Worm (Caenorhabditis elegans): ENCODE measurements around the gene rev-3.

The rev-3 gene

ce11 chrIII:5785273-5785929, 5.0 kb downstream of the rev-3 start, which contains the start of gene Y37B11A.3 (continued):
- peak; percentile 39 for TF ChIP-seq nhr-77 (tag; optimal IDR thresholded peaks at IDR 0.05)
- TF ChIP-seq ceh-44 (GFP tag; IDR thresholded peaks at IDR 0.05), result no peak
- no peak for TF ChIP-seq snpc-1.2 (GFP tag; IDR thresholded peaks at IDR 0.05)

DNA sequence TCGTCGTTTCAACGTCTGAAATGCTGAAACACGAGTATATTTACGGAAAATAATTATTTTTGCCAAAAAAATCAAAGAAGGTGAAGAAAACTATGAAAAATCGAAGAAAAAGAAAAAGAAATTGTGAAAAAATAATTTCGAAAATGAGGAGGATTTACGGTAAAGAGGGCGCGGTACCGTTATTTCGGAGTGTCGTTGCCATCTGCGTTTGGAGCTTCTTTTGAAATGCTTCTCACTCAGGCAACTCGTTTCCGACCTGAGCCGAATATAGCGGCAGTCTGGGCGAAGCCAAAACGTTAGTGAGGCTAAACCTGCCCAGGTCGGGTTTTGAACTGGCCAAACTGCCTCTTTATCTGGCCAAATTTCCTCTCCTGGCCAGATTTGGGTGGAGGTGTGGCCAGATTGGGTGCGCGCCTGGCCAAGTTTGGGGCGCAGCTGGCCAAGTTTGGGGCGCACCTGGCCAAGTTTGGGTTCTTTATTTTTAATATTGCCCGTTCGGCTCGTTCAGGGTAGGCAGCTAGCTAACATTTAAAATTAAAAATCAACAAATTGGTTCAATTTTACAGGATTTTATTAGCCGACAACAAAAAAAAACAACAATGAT, 6.5 kb downstream of the rev-3 start:
- 0 out of 2 replicates have a peak, but pooled peaks have one; percentile 36 for TF ChIP-seq ceh-44 (GFP tag; IDR thresholded peaks at IDR 0.05)
- peak; percentile 56 for TF ChIP-seq vab-7 (GFP tag; IDR thresholded peaks at IDR 0.05)
- peak; percentile 97 for TF ChIP-seq Y48G9A.11 (GFP tag; IDR thresholded peaks at IDR 0.05)
- peak; percentile 46; the same call in 1 of the 2 replicates for TF ChIP-seq egl-43 (GFP tag; IDR thresholded peaks at IDR 0.05)
- TF ChIP-seq set-16 (GFP tag; IDR thresholded peaks at IDR 0.05), result peak; percentile 65

- TF ChIP-seq ztf-11 (tag; optimal IDR thresholded peaks at IDR 0.05) (no peak), hif-1 (tag; optimal IDR thresholded peaks at IDR 0.05) (no peak), daf-8 (GFP tag; IDR thresholded peaks at IDR 0.05) (no peak), egl-43 (GFP tag; IDR thresholded peaks at IDR 0.05) (peak; percentile 72; the same call in 1 of the 2 replicates), mdt-29 (GFP tag; IDR thresholded peaks at IDR 0.05) (peak; percentile 26; the same call in 1 of the 2 replicates), tag-97 (GFP tag; IDR thresholded peaks at IDR 0.05) (no peak), D1046.2 (GFP tag; IDR thresholded peaks at IDR 0.05) (0 out of 2 replicates have a peak, but pooled peaks have one; percentile 15), nhr-48 (tag; optimal IDR thresholded peaks at IDR 0.05) (no peak), Y75B8A.6 (GFP tag; IDR thresholded peaks at IDR 0.05) (no peak), F26F4.8 (GFP tag; conservative IDR thresholded peaks at IDR 0.05) (0 out of 2 replicates have a peak, but pooled peaks have one; percentile 69), nhr-6 (tag; optimal IDR thresholded peaks at IDR 0.05) (no peak), madf-5 (GFP tag; IDR thresholded peaks at IDR 0.05) (peak in 1 of 2 experiments; percentile 76; a peak in 1 of 4 replicates), skn-1 (tag; optimal IDR thresholded peaks at IDR 0.05) (no peak), pha-4 (GFP tag; IDR thresholded peaks at IDR 0.05) (no peak), pha-4 (tag; optimal IDR thresholded peaks at IDR 0.05) (no peak), daf-12 (tag; optimal IDR thresholded peaks at IDR 0.05) (no peak), nhr-102 (tag; optimal IDR thresholded peaks at IDR 0.05) (no peak), daf-19 (GFP tag; conservative IDR thresholded peaks at IDR 0.05) (no peak), vab-7 (GFP tag; IDR thresholded peaks at IDR 0.05) (peak; percentile 65; the same call in 1 of the 2 replicates), mxl-3 (GFP tag; optimal IDR thresholded peaks at IDR 0.05) (no peak), madf-9 (GFP tag; conservative IDR thresholded peaks at IDR 0.05) (no peak), F49E8.2 (tag; optimal IDR thresholded peaks at IDR 0.05; ENCODE audit: borderline replicate concordance) (no peak), ZK337.2 (GFP tag; IDR thresholded peaks at IDR 0.05) (no peak), lin-15B (tag; optimal IDR thresholded peaks at IDR 0.05) (no peak), lim-7 (GFP tag; IDR thresholded peaks at IDR 0.05) (peak; percentile 74), nhr-25 (tag; optimal IDR thresholded peaks at IDR 0.05; ENCODE audit: borderline replicate concordance, insufficient read depth) (no peak), set-16 (GFP tag; IDR thresholded peaks at IDR 0.05) (no peak), saeg-2 (GFP tag; IDR thresholded peaks at IDR 0.05) (no peak), arid-1 (GFP tag; conservative IDR thresholded peaks at IDR 0.05) (peak; percentile 78), mdl-1 (tag; optimal IDR thresholded peaks at IDR 0.05) (no peak), cey-2 (tag; optimal IDR thresholded peaks at IDR 0.05; ENCODE audit: borderline replicate concordance, insufficient read depth) (no peak), Y48G9A.11 (GFP tag; IDR thresholded peaks at IDR 0.05) (peak; percentile 88), dve-1 (tag; optimal IDR thresholded peaks at IDR 0.05; ENCODE audit: insufficient read depth) (no peak)
Observed at ce11 chrIII:5782080-5782479, 8.4 kb downstream of the rev-3 start.

Measured in whole organism, L4 larva.